Worm (Caenorhabditis elegans) whole organism, L1 larva: ENCODE measurements around the gene srp-7.

Source experiments
- C04F5.9 ChIP-seq: sonication (generic microtip); optimal IDR thresholded peaks from 2 replicates; lab custom pipeline; 2016; ENCODE audit warnings: missing genetic modification characterization, missing compliant biosample characterization
- C16A3.4 ChIP-seq: fragments of 150-350 bp; optimal IDR thresholded peaks from 2 replicates; lab custom pipeline; 2014; ENCODE audit warnings: missing biosample characterization, missing genetic modification characterization
- C34B4.2 ChIP-seq: sonication (generic microtip); optimal IDR thresholded peaks from 2 replicates; lab custom pipeline; 2017; ENCODE audit warnings: mild to moderate bottlenecking, missing genetic modification characterization, missing compliant biosample characterization
- F16B12.6 ChIP-seq: fragments of 150-350 bp; optimal IDR thresholded peaks from 2 replicates; lab custom pipeline; 2014; ENCODE audit warnings: missing biosample characterization, missing genetic modification characterization
- Y116A8C.19 ChIP-seq: sonication (generic microtip); optimal IDR thresholded peaks from 2 replicates; lab custom pipeline; 2016; ENCODE audit warnings: missing compliant biosample characterization, missing genetic modification characterization, borderline replicate concordance
- aha-1 ChIP-seq: fragments of 150-350 bp; optimal IDR thresholded peaks from 2 replicates; lab custom pipeline; 2014; ENCODE audit warnings: missing biosample characterization, missing genetic modification characterization
- aly-2 ChIP-seq: fragments of 150-350 bp; optimal IDR thresholded peaks from 2 replicates; lab custom pipeline; 2014; ENCODE audit warnings: missing biosample characterization, missing genetic modification characterization
- ceh-63 ChIP-seq: fragments of 200-800 bp; sonication (Bioruptor generic); optimal IDR thresholded peaks from 2 replicates; lab custom pipeline; 2018; ENCODE audit warnings: mild to moderate bottlenecking, missing genetic modification characterization, missing compliant biosample characterization
- ceh-82 ChIP-seq, 3 experiments: fragments of 150-350 bp in 1 of 3; sonication (generic microtip) in 2 of 3; optimal IDR thresholded peaks; 2 replicates each; lab custom pipeline; 2014 to 2017; ENCODE audit warnings: missing biosample characterization in 3 of 3, missing genetic modification characterization in 3 of 3
- ceh-88 ChIP-seq: fragments of 200-800 bp; sonication (Bioruptor generic); IDR thresholded peaks from 2 replicates; pipeline ENCODE4 v1.3.6; 2022; ENCODE audit warnings: missing genetic modification characterization, missing compliant biosample characterization
- ceh-90 ChIP-seq: sonication (generic microtip); optimal IDR thresholded peaks from 2 replicates; lab custom pipeline; 2016; ENCODE audit warnings: missing genetic modification characterization, missing compliant biosample characterization
- dsc-1 ChIP-seq: sonication (generic microtip); optimal IDR thresholded peaks from 2 replicates; lab custom pipeline; 2016; ENCODE audit warnings: mild to moderate bottlenecking, missing genetic modification characterization, missing compliant biosample characterization
- efl-1 ChIP-seq, 4 experiments: fragments of 150-350 bp; optimal IDR thresholded peaks in 3 of 4; peaks in 1 of 4; 1 replicate in 1 of 4; 2 replicates in 3 of 4; lab custom pipeline; 2014; ENCODE audit warnings: missing biosample characterization in 2 of 4, missing genetic modification characterization in 2 of 4, missing genetic modification reagents in 2 of 4
- efl-3 ChIP-seq: fragments of 200-800 bp; sonication (Bioruptor generic); optimal IDR thresholded peaks from 2 replicates; lab custom pipeline; 2018; ENCODE audit warnings: mild to moderate bottlenecking, missing genetic modification characterization, missing compliant biosample characterization
- egl-13 ChIP-seq: sonication (generic microtip); optimal IDR thresholded peaks from 2 replicates; lab custom pipeline; 2016; ENCODE audit warnings: missing genotype, missing genetic modification reagents, missing genetic modification characterization, missing compliant biosample characterization
- egl-27 ChIP-seq, 2 experiments: fragments of 150-350 bp in 1 of 2; sonication (generic microtip); optimal IDR thresholded peaks; 3 replicates each; lab custom pipeline; 2017 to 2018; ENCODE audit warnings: missing biosample characterization in 2 of 2, missing genetic modification characterization in 2 of 2, missing genetic modification reagents in 2 of 2
- elt-3 ChIP-seq, 6 experiments: fragments of 150-350 bp in 1 of 6; sonication (generic microtip); optimal IDR thresholded peaks; 2 replicates each; lab custom pipeline; 2017 to 2018; ENCODE audit warnings: missing biosample characterization in 6 of 6, missing genetic modification characterization in 6 of 6, inconsistent platforms in 1 of 6
- fkh-10 ChIP-seq: sonication (generic microtip); optimal IDR thresholded peaks from 2 replicates; lab custom pipeline; 2017; ENCODE audit warnings: missing biosample characterization, missing genetic modification reagents, missing genetic modification characterization
- fkh-4 ChIP-seq: sonication (generic microtip); optimal IDR thresholded peaks from 2 replicates; lab custom pipeline; 2016; ENCODE audit warnings: missing compliant biosample characterization, missing genetic modification characterization, borderline replicate concordance
- hlh-17 ChIP-seq: fragments of 200-800 bp; sonication (Bioruptor generic); optimal IDR thresholded peaks from 2 replicates; lab custom pipeline; 2018; ENCODE audit warnings: missing genetic modification characterization, mild to moderate bottlenecking, missing compliant biosample characterization, moderate library complexity, borderline replicate concordance
- hpl-2 ChIP-seq: fragments of 150-350 bp; optimal IDR thresholded peaks from 2 replicates; lab custom pipeline; 2014; ENCODE audit warnings: missing biosample characterization, missing genetic modification reagents, missing genetic modification characterization
- irx-1 ChIP-seq: sonication (generic microtip); optimal IDR thresholded peaks from 2 replicates; lab custom pipeline; 2016; ENCODE audit warnings: missing genetic modification characterization, missing compliant biosample characterization
- isw-1 ChIP-seq: fragments of 200-800 bp; sonication (Bioruptor generic); IDR thresholded peaks from 2 replicates; pipeline ENCODE4 v1.3.6; 2022; ENCODE audit warnings: missing genetic modification characterization, missing compliant biosample characterization
- jun-1 ChIP-seq: fragments of 150-350 bp; optimal IDR thresholded peaks from 2 replicates; lab custom pipeline; 2014; ENCODE audit warnings: missing biosample characterization, missing genetic modification reagents, missing genetic modification characterization
- lin-13 ChIP-seq: fragments of 150-350 bp; optimal IDR thresholded peaks from 2 replicates; lab custom pipeline; 2014; ENCODE audit warnings: missing biosample characterization, missing genetic modification reagents, missing genetic modification characterization
- lin-14 ChIP-seq: fragments of 200-800 bp; sonication (Bioruptor generic); optimal IDR thresholded peaks from 2 replicates; lab custom pipeline; 2018; ENCODE audit warnings: mild to moderate bottlenecking, missing genetic modification characterization, moderate library complexity, missing compliant biosample characterization
- lin-15B ChIP-seq: fragments of 150-350 bp; sonication (generic microtip); optimal IDR thresholded peaks from 3 replicates; lab custom pipeline; 2014; ENCODE audit warnings: missing biosample characterization, missing genetic modification characterization
- lin-35 ChIP-seq, 2 experiments: fragments of 150-350 bp; optimal IDR thresholded peaks; 2 replicates each; lab custom pipeline; 2014; ENCODE audit warnings: missing biosample characterization in 2 of 2, missing genetic modification characterization in 2 of 2, missing genetic modification reagents in 2 of 2
- lir-3 ChIP-seq: sonication (generic microtip); optimal IDR thresholded peaks from 2 replicates; lab custom pipeline; 2016; ENCODE audit warnings: mild to moderate bottlenecking, missing genetic modification characterization, moderate library complexity, missing compliant biosample characterization; ENCODE audit not compliant: poor library complexity
- mdl-1 ChIP-seq, 2 experiments: fragments of 150-350 bp; optimal IDR thresholded peaks; 2 replicates each; lab custom pipeline; 2014 to 2017; ENCODE audit warnings: missing biosample characterization in 2 of 2, missing genetic modification characterization in 2 of 2, inconsistent platforms in 1 of 2
- mep-1 ChIP-seq: fragments of 150-350 bp; optimal IDR thresholded peaks from 2 replicates; lab custom pipeline; 2014; ENCODE audit warnings: missing biosample characterization, missing genetic modification characterization
- nhr-11 ChIP-seq: fragments of 150-350 bp; optimal IDR thresholded peaks from 2 replicates; lab custom pipeline; 2014; ENCODE audit warnings: missing biosample characterization, missing genetic modification characterization
- nhr-12 ChIP-seq: sonication (generic microtip); optimal IDR thresholded peaks from 2 replicates; lab custom pipeline; 2017; ENCODE audit warnings: missing biosample characterization, missing genetic modification characterization
- nhr-19 ChIP-seq: fragments of 200-800 bp; sonication (Bioruptor generic); conservative IDR thresholded peaks from 2 replicates; pipeline ENCODE4 v1.3.6; 2022; ENCODE audit warnings: missing genetic modification characterization, missing compliant biosample characterization
- nhr-20 ChIP-seq: sonication (generic microtip); optimal IDR thresholded peaks from 2 replicates; lab custom pipeline; 2016; ENCODE audit warnings: mild to moderate bottlenecking, missing genetic modification characterization, missing compliant biosample characterization
- nhr-28 ChIP-seq: fragments of 150-350 bp; optimal IDR thresholded peaks from 2 replicates; lab custom pipeline; 2014; ENCODE audit warnings: missing biosample characterization, missing genetic modification characterization
- nhr-47 ChIP-seq: sonication (generic microtip); optimal IDR thresholded peaks from 2 replicates; lab custom pipeline; 2016; ENCODE audit warnings: mild to moderate bottlenecking, missing genetic modification characterization, moderate library complexity, missing compliant biosample characterization
- nhr-76 ChIP-seq: sonication (generic microtip); optimal IDR thresholded peaks from 2 replicates; lab custom pipeline; 2017; ENCODE audit warnings: missing biosample characterization, missing genetic modification characterization
- nhr-77 ChIP-seq: fragments of 150-350 bp; optimal IDR thresholded peaks from 2 replicates; lab custom pipeline; 2014; ENCODE audit warnings: missing biosample characterization, missing genetic modification characterization
- nhr-84 ChIP-seq: sonication (generic microtip); optimal IDR thresholded peaks from 2 replicates; lab custom pipeline; 2017; ENCODE audit warnings: missing biosample characterization, missing genetic modification characterization
- nhr-85 ChIP-seq: sonication (generic microtip); peaks from one replicate; lab custom pipeline; 2016; ENCODE audit warnings: missing genetic modification characterization, inconsistent platforms, missing compliant biosample characterization
- pag-3 ChIP-seq: sonication (generic microtip); optimal IDR thresholded peaks from 2 replicates; lab custom pipeline; 2017; ENCODE audit warnings: missing genetic modification characterization, mild to moderate bottlenecking, missing compliant biosample characterization, antibody characterized with exemption, borderline replicate concordance; ENCODE audit not compliant: insufficient read depth
- skn-1 ChIP-seq: fragments of 150-350 bp; optimal IDR thresholded peaks from 2 replicates; lab custom pipeline; 2014; ENCODE audit warnings: missing biosample characterization, missing genetic modification characterization
- snpc-4 ChIP-seq: fragments of 150-350 bp; optimal IDR thresholded peaks from 2 replicates; lab custom pipeline; 2014; ENCODE audit warnings: missing biosample characterization, missing genetic modification characterization
- sox-4 ChIP-seq: sonication (generic microtip); optimal IDR thresholded peaks from 2 replicates; lab custom pipeline; 2016; ENCODE audit warnings: missing genetic modification characterization, missing compliant biosample characterization
- sptf-1 ChIP-seq: fragments of 150-350 bp; optimal IDR thresholded peaks from 2 replicates; lab custom pipeline; 2014; ENCODE audit warnings: missing biosample characterization, missing genetic modification characterization
- unc-30 ChIP-seq: sonication (generic microtip); optimal IDR thresholded peaks from 2 replicates; lab custom pipeline; 2017; ENCODE audit warnings: missing biosample characterization, missing genetic modification characterization
- unc-86 ChIP-seq: sonication (generic microtip); optimal IDR thresholded peaks from 2 replicates; lab custom pipeline; 2016; ENCODE audit warnings: missing genetic modification characterization, missing compliant biosample characterization
- unc-98 ChIP-seq: fragments of 200-800 bp; sonication (Bioruptor generic); IDR thresholded peaks from 2 replicates; pipeline ENCODE4 v1.3.6; 2022; ENCODE audit warnings: missing genetic modification characterization, missing compliant biosample characterization
- zag-1 ChIP-seq: fragments of 150-350 bp; optimal IDR thresholded peaks from 2 replicates; lab custom pipeline; 2014; ENCODE audit warnings: missing biosample characterization, missing genetic modification characterization

srp-7 gene

ce11 chrV:8129719-8130118, 49.2 kb upstream of the srp-7 start:
- no peak for TF ChIP-seq efl-1 (optimal IDR thresholded peaks at IDR 0.05; lab: Kevin White, UChicago)
- TF ChIP-seq efl-1 (GFP tag; optimal IDR thresholded peaks at IDR 0.05 in 1 of 2; lab: Kevin White, UChicago) = peak in 1 of 2 experiments; percentile 75
- no peak for TF ChIP-seq pag-3 (tag; lab: Kevin White, UChicago)

ce11 chrV:8130149-8130661, 48.7 kb upstream of the srp-7 start, which contains the start of gene snap-1:
Gene snap-1 (plus strand): TSS chrV:8130611.
- TF ChIP-seq efl-3 (no peak), pag-3 (tag; lab: Kevin White, UChicago) (no peak), dsc-1 (tag; lab: Kevin White, UChicago) (no peak), skn-1 (tag; lab: Kevin White, UChicago) (peak; percentile 81), lin-15B (tag; lab: Kevin White, UChicago) (peak; percentile 52), C34B4.2 (no peak), ceh-90 (tag; lab: Kevin White, UChicago) (no peak), sptf-1 (tag; lab: Kevin White, UChicago) (no peak), ceh-63 (GFP tag; lab: Kevin White, UChicago) (no peak), nhr-84 (tag; lab: Kevin White, UChicago) (no peak), egl-13 (no peak), aha-1 (tag; lab: Kevin White, UChicago) (no peak), nhr-76 (tag; lab: Kevin White, UChicago) (no peak), nhr-85 (tag; lab: Kevin White, UChicago) (no peak), fkh-10 (GFP tag; lab: Kevin White, UChicago) (peak; percentile 7), unc-30 (tag; lab: Kevin White, UChicago) (no peak), elt-3 (tag; optimal IDR thresholded peaks at IDR 0.05; lab: Kevin White, UChicago) (no peak), C16A3.4 (no peak), ceh-82 (tag; optimal IDR thresholded peaks at IDR 0.05; lab: Kevin White, UChicago) (peak; percentile 0 to 91 (median 51)), nhr-47 (peak; percentile 51), fkh-4 (tag; lab: Kevin White, UChicago) (no peak), sox-4 (tag; lab: Kevin White, UChicago) (no peak), mep-1 (tag; lab: Kevin White, UChicago) (peak; percentile 90), egl-27 (tag; optimal IDR thresholded peaks at IDR 0.05; lab: Kevin White, UChicago) (no peak), Y116A8C.19 (tag; lab: Kevin White, UChicago) (no peak), ceh-88 (no peak), unc-86 (tag; lab: Kevin White, UChicago) (peak; percentile 46), hpl-2 (GFP tag; lab: Kevin White, UChicago) (no peak), nhr-19 (GFP tag; lab: Robert Waterston, UW) (no peak), irx-1 (no peak), lin-14 (GFP tag; lab: Kevin White, UChicago) (peak; percentile 95), C04F5.9 (no peak), nhr-77 (tag; lab: Kevin White, UChicago) (no peak), nhr-11 (tag; lab: Kevin White, UChicago) (no peak), aly-2 (tag; lab: Kevin White, UChicago) (no peak), unc-98 (no peak), lir-3 (peak; percentile 33), nhr-28 (no peak), F16B12.6 (tag; lab: Kevin White, UChicago) (no peak), lin-13 (GFP tag; lab: Kevin White, UChicago) (peak; percentile 48), hlh-17 (GFP tag; lab: Kevin White, UChicago) (no peak), zag-1 (no peak), snpc-4 (tag; lab: Kevin White, UChicago) (peak; percentile 27), efl-1 (optimal IDR thresholded peaks at IDR 0.05; lab: Kevin White, UChicago) (peak; percentile 43 to 56), efl-1 (GFP tag; optimal IDR thresholded peaks at IDR 0.05 in 1 of 2; lab: Kevin White, UChicago) (peak; percentile 29 to 95), mdl-1 (tag; optimal IDR thresholded peaks at IDR 0.05; lab: Kevin White, UChicago) (peak in 1 of 2 experiments; percentile 17), lin-35 (GFP tag; optimal IDR thresholded peaks at IDR 0.05; lab: Kevin White, UChicago) (peak; percentile 40 to 65), isw-1 (GFP tag; lab: Robert Waterston, UW) (peak; percentile 58), nhr-12 (tag; lab: Kevin White, UChicago) (no peak), nhr-20 (tag; lab: Kevin White, UChicago) (peak; percentile 14), jun-1 (tag; lab: Kevin White, UChicago) (peak; percentile 28)
